Fruit fly (Drosophila melanogaster): ENCODE results near the gene CG8173.

CG8173 gene

DNA sequence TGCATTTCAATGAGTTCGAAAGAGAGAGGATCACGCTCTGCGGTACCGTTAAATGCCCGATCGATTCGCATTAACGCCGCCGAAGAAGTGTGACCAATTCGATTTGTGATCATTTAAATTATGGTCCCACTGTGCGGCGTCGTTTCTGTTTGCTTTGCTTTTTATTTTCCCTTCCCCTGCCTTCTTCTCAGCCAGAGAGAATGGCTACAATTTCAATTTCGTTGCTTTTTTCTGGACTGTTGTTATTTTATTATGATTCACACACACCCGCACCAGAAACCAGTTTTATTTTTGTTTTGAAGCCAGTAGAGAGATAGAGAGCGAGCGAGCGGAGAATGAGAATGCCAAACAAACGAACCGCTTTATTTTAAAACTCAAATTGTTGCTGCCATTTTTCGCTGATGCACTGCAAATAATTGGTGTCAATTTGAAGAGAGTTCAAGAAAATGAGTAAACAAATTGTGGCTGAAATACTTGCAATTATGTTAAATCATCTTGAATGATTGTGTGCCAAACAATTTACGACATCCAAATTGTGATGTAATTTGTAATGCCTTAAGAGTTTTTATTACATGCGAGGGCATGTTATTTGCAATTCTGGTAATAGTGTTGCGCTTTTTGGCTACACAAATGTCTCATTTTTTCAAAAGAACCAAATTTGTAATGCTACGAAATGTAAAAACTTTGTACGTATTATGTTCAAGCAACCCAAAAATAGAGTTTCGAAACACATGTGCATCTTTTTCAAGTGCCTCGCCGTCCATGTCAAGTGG lies 33.3 kb upstream of the CG8173 start:
- TF ChIP-seq D1 (tag; optimal IDR thresholded peaks at IDR 0.05): peak; percentile 56
- no peak for TF ChIP-seq gl (tag; optimal IDR thresholded peaks at IDR 0.05)
- TF ChIP-seq Pif1B (GFP tag; optimal IDR thresholded peaks at IDR 0.05): peak; percentile 61
- TF ChIP-seq CG13204 (GFP tag; optimal IDR thresholded peaks at IDR 0.05): no peak
- TF ChIP-seq CG15710 (tag; optimal IDR thresholded peaks at IDR 0.05): peak; percentile 64
- peak; percentile 37 for TF ChIP-seq CG34367 (tag; optimal IDR thresholded peaks at IDR 0.05)
- TF ChIP-seq CG17806 (tag; optimal IDR thresholded peaks at IDR 0.05): peak; percentile 68
- TF ChIP-seq CG4496 (GFP tag; IDR thresholded peaks at IDR 0.05): peak; percentile 60; the same call in 1 of the 3 replicates
- peak; percentile 46; the same call in 1 of the 2 replicates for TF ChIP-seq CG32121 (GFP tag; IDR thresholded peaks at IDR 0.05)
- peak; percentile 74 for TF ChIP-seq CG8159 (tag; optimal IDR thresholded peaks at IDR 0.05)
- TF ChIP-seq Ets98B (GFP tag; IDR thresholded peaks at IDR 0.05): peak; percentile 52
- peak; percentile 79 for TF ChIP-seq CG8301 (tag; optimal IDR thresholded peaks at IDR 0.05)
- peak; percentile 68 for TF ChIP-seq Snoo (tag; optimal IDR thresholded peaks at IDR 0.05)
- peak; percentile 76 for TF ChIP-seq Pif1A (GFP tag; optimal IDR thresholded peaks at IDR 0.05)
- TF ChIP-seq CG10348 (GFP tag; IDR thresholded peaks at IDR 0.05): 0 out of 2 replicates have a peak, but pooled peaks have one; percentile 17
- no peak for TF ChIP-seq EcR (GFP tag; optimal IDR thresholded peaks at IDR 0.05)
- TF ChIP-seq CG9948 (tag; optimal IDR thresholded peaks at IDR 0.05): peak; percentile 60
- peak; percentile 84 for TF ChIP-seq CG14655 (GFP tag; optimal IDR thresholded peaks at IDR 0.05)
- TF ChIP-seq CG12605 (GFP tag; IDR thresholded peaks at IDR 0.05): 0 out of 2 replicates have a peak, but pooled peaks have one; percentile 11
- peak; percentile 62; the same call in 2 of the 3 replicates for TF ChIP-seq fd96Ca (GFP tag; IDR thresholded peaks at IDR 0.05)
- TF ChIP-seq rn (GFP tag; IDR thresholded peaks at IDR 0.05): no peak

DNA sequence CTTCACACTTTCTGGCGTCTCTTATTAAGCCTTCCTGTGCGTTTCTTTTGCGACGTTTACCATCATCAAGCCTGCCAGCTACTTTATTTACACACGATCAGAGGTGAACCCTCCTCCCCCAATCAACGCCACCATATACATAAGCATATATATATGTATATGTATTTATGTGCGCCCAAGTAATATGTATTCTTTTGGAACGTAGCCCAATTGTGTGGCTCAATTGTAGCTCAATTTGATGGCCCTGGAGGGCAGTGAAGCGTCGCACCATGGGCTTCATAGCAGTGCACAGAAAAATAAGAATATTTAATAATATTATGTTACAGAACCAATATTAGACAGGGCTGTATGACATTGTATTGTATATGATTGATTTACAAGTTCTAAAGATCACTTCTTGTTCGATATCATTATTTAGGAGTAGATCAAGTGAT lies 32.4 kb upstream of the CG8173 start:
- TF ChIP-seq CG34367 (tag; optimal IDR thresholded peaks at IDR 0.05) (no peak), rn (GFP tag; IDR thresholded peaks at IDR 0.05) (no peak), Pif1B (GFP tag; optimal IDR thresholded peaks at IDR 0.05) (no peak), CG15710 (tag; optimal IDR thresholded peaks at IDR 0.05) (no peak), CG12605 (GFP tag; IDR thresholded peaks at IDR 0.05) (no peak), D1 (tag; optimal IDR thresholded peaks at IDR 0.05) (no peak), Snoo (tag; optimal IDR thresholded peaks at IDR 0.05) (no peak), CG32121 (GFP tag; IDR thresholded peaks at IDR 0.05) (no peak), fd96Ca (GFP tag; IDR thresholded peaks at IDR 0.05) (no peak), CG13204 (GFP tag; optimal IDR thresholded peaks at IDR 0.05) (no peak), CG14655 (GFP tag; optimal IDR thresholded peaks at IDR 0.05) (no peak), EcR (GFP tag; optimal IDR thresholded peaks at IDR 0.05) (no peak), Ets98B (GFP tag; IDR thresholded peaks at IDR 0.05) (no peak), CG8301 (tag; optimal IDR thresholded peaks at IDR 0.05) (no peak), gl (tag; optimal IDR thresholded peaks at IDR 0.05) (no peak), CG9948 (tag; optimal IDR thresholded peaks at IDR 0.05) (no peak), CG10348 (GFP tag; IDR thresholded peaks at IDR 0.05) (no peak), CG4496 (GFP tag; IDR thresholded peaks at IDR 0.05) (no peak), CG17806 (tag; optimal IDR thresholded peaks at IDR 0.05) (no peak), CG8159 (tag; optimal IDR thresholded peaks at IDR 0.05) (no peak)

DNA sequence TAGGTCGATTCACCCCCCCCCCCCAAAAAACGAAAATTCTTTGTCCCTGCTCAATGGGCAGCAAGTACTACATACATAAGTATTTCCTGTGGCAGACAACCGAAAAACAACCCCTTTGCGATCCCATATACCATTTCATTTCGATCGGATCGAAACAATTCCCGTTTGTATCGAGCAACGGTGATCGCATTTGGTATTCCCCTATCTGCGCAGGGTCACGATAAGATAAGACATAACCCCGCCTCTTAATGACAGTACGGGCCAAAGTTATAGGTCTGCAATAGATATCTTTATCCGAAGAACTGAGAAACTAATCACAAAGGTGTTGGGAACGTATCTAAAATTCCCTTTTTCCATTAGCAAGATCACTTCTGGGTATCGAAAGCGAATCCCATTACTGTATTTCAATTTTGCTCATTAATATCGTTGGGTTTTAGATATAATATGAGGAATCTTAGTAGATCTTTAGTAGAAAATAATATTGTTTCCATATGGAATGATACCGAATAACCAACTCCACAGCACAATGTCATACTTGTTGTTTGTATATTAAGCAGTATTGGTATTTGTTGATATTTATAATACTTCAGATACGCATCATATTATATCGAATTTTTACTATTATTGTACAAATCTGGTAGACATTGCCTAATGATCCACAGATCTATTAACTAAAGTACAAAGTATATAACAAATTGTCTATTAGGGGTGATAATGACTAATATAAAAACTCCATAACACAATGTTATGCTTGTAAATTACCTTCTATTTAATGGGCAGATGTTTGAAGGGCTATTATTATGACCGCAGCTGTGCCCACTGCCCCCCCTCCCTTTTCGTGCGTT lies 31.8 kb upstream of the CG8173 start:
- TF ChIP-seq Pif1B (GFP tag; optimal IDR thresholded peaks at IDR 0.05): no peak
- TF ChIP-seq CG8159 (tag; optimal IDR thresholded peaks at IDR 0.05): no peak
- no peak for TF ChIP-seq CG9948 (tag; optimal IDR thresholded peaks at IDR 0.05)
- TF ChIP-seq CG4496 (GFP tag; IDR thresholded peaks at IDR 0.05): no peak
- no peak for TF ChIP-seq Ets98B (GFP tag; IDR thresholded peaks at IDR 0.05)
- no peak for TF ChIP-seq Pif1A (GFP tag; optimal IDR thresholded peaks at IDR 0.05)
- no peak for TF ChIP-seq CG12605 (GFP tag; IDR thresholded peaks at IDR 0.05)
- TF ChIP-seq gl (tag; optimal IDR thresholded peaks at IDR 0.05): no peak
- TF ChIP-seq CG17806 (tag; optimal IDR thresholded peaks at IDR 0.05): no peak
- no peak for TF ChIP-seq CG8301 (tag; optimal IDR thresholded peaks at IDR 0.05)
- TF ChIP-seq CG15710 (tag; optimal IDR thresholded peaks at IDR 0.05): no peak
- no peak for TF ChIP-seq rn (GFP tag; IDR thresholded peaks at IDR 0.05)
- TF ChIP-seq fd96Ca (GFP tag; IDR thresholded peaks at IDR 0.05): no peak
- TF ChIP-seq Snoo (tag; optimal IDR thresholded peaks at IDR 0.05): no peak
- TF ChIP-seq D1 (tag; optimal IDR thresholded peaks at IDR 0.05): no peak
- TF ChIP-seq CG14655 (GFP tag; optimal IDR thresholded peaks at IDR 0.05): no peak
- TF ChIP-seq CG34367 (tag; optimal IDR thresholded peaks at IDR 0.05): no peak
- TF ChIP-seq CG13204 (GFP tag; optimal IDR thresholded peaks at IDR 0.05): no peak
- TF ChIP-seq CG10348 (GFP tag; IDR thresholded peaks at IDR 0.05): no peak

DNA sequence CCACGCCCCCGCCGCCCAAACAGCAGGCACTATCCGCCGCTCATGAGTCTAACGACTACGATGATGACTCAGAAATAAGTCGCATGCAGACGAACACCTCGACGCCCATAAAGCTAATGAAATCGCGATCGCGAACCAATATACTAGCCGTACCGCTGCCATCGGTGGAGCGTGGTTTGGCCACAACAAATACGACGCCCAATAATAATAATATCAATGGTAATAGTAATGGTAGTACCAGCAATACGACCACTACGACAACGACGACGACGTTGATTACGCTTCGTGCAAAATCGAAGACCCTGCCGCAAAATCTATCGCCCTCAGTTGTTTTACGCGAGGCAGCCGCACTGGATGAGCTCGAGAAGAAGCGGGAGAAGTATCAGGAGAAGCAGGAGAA lies 30.5 kb upstream of the CG8173 start:
- no peak for TF ChIP-seq CG32121 (GFP tag; IDR thresholded peaks at IDR 0.05)
- no peak for TF ChIP-seq EcR (GFP tag; optimal IDR thresholded peaks at IDR 0.05)

DNA sequence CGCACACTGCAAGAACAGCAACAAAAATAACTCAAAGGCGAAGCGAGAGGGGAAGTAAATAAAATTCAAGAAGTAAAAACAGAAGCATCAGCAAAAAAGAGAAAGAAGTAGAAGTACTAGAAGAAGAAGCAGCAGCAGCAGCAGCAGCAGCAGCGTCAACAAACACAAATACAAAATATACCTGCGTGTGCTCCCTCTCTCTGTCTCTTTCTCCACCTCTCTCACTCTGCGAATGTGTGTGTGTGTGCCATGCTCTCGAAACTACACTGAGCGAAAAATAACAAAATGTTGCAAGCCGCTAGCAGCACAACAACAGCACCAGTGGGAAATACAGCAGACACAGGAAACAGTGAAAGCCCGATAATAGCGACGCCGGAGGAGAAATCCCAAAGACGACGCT lies 29.5 kb upstream of the CG8173 start:
- TF ChIP-seq CG15710 (tag; optimal IDR thresholded peaks at IDR 0.05) (no peak), rn (GFP tag; IDR thresholded peaks at IDR 0.05) (no peak), D1 (tag; optimal IDR thresholded peaks at IDR 0.05) (no peak), CG10348 (GFP tag; IDR thresholded peaks at IDR 0.05) (no peak), CG13204 (GFP tag; optimal IDR thresholded peaks at IDR 0.05) (no peak), Pif1B (GFP tag; optimal IDR thresholded peaks at IDR 0.05) (no peak), Snoo (tag; optimal IDR thresholded peaks at IDR 0.05) (no peak), CG17806 (tag; optimal IDR thresholded peaks at IDR 0.05) (no peak), CG32121 (GFP tag; IDR thresholded peaks at IDR 0.05) (0 out of 2 replicates have a peak, but pooled peaks have one; percentile 17), gl (tag; optimal IDR thresholded peaks at IDR 0.05) (no peak), CG34367 (tag; optimal IDR thresholded peaks at IDR 0.05) (no peak), CG12605 (GFP tag; IDR thresholded peaks at IDR 0.05) (0 out of 2 replicates have a peak, but pooled peaks have one; percentile 14), CG8159 (tag; optimal IDR thresholded peaks at IDR 0.05) (no peak), CG9948 (tag; optimal IDR thresholded peaks at IDR 0.05) (no peak), CG14655 (GFP tag; optimal IDR thresholded peaks at IDR 0.05) (peak; percentile 25), Pif1A (GFP tag; optimal IDR thresholded peaks at IDR 0.05) (no peak), CG4496 (GFP tag; IDR thresholded peaks at IDR 0.05) (0 out of 3 replicates have a peak, but pooled peaks have one; percentile 35), CG8301 (tag; optimal IDR thresholded peaks at IDR 0.05) (no peak), fd96Ca (GFP tag; IDR thresholded peaks at IDR 0.05) (no peak), Ets98B (GFP tag; IDR thresholded peaks at IDR 0.05) (no peak), EcR (GFP tag; optimal IDR thresholded peaks at IDR 0.05) (no peak)

Measured in whole organism, pupa.